Worm (Caenorhabditis elegans) whole organism, L4 larva: ENCODE data around the gene F35C5.3.

Experiments
- T26A8.4 ChIP-seq: fragments of 200-800 bp; sonication (Bioruptor generic); IDR thresholded peaks from 2 replicates; pipeline ENCODE4 v1.3.6; 2022; ENCODE audit warnings: missing genetic modification characterization, missing compliant biosample characterization
- lin-39 ChIP-seq: fragments of 150-350 bp; optimal IDR thresholded peaks from 2 replicates; lab custom pipeline; 2014; ENCODE audit warnings: missing biosample characterization, missing genetic modification reagents, missing genetic modification characterization
- nhr-76 ChIP-seq: fragments of 150-350 bp; optimal IDR thresholded peaks from 2 replicates; lab custom pipeline; 2014; ENCODE audit warnings: missing biosample characterization, missing genetic modification characterization
- ztf-11 ChIP-seq: fragments of 150-350 bp; optimal IDR thresholded peaks from 2 replicates; lab custom pipeline; 2014; ENCODE audit warnings: missing biosample characterization, missing genetic modification characterization

ce11 chrII:12850129-12850528 is 38.4 kb upstream of the F35C5.3 start, which contains the start of gene Y46G5A.28:
- no peak for TF ChIP-seq T26A8.4 (GFP tag; lab: Robert Waterston, UW)
- no peak for TF ChIP-seq nhr-76 (tag; lab: Kevin White, UChicago)
- no peak for TF ChIP-seq lin-39 (tag; lab: Kevin White, UChicago)
- no peak for TF ChIP-seq ztf-11 (tag; lab: Kevin White, UChicago)
